Fruit fly (Drosophila melanogaster): ENCODE measurements around the gene CG14273.

- TF ChIP-seq kay (GFP tag; ENCODE audit: borderline replicate concordance) (no peak), Clk (GFP tag; optimal IDR thresholded peaks at IDR 0.05) (no peak), bab1 (GFP tag; optimal IDR thresholded peaks at IDR 0.05) (no peak), Mnt (GFP tag; optimal IDR thresholded peaks at IDR 0.05) (no peak), Hr96 (GFP tag; optimal IDR thresholded peaks at IDR 0.05) (no peak), ovo (GFP tag; optimal IDR thresholded peaks at IDR 0.05) (no peak), CG33017 (tag; optimal IDR thresholded peaks at IDR 0.05) (no peak), CG7101 (tag; optimal IDR thresholded peaks at IDR 0.05) (no peak), toe (GFP tag; optimal IDR thresholded peaks at IDR 0.05) (no peak), pad (GFP tag; optimal IDR thresholded peaks at IDR 0.05) (no peak), Crg-1 (GFP tag; optimal IDR thresholded peaks at IDR 0.05) (no peak), CG1620 (GFP tag; optimal IDR thresholded peaks at IDR 0.05) (no peak)
Measured at dm6 chr2L:8327783-8328327, 14.6 kb upstream of the CG14273 start.
